Fruit fly (Drosophila melanogaster): ENCODE results near the gene cyc.
A peak's percentile ranks its signal among the peaks of the same experiment; 100 is the strongest.

cyc gene

DNA sequence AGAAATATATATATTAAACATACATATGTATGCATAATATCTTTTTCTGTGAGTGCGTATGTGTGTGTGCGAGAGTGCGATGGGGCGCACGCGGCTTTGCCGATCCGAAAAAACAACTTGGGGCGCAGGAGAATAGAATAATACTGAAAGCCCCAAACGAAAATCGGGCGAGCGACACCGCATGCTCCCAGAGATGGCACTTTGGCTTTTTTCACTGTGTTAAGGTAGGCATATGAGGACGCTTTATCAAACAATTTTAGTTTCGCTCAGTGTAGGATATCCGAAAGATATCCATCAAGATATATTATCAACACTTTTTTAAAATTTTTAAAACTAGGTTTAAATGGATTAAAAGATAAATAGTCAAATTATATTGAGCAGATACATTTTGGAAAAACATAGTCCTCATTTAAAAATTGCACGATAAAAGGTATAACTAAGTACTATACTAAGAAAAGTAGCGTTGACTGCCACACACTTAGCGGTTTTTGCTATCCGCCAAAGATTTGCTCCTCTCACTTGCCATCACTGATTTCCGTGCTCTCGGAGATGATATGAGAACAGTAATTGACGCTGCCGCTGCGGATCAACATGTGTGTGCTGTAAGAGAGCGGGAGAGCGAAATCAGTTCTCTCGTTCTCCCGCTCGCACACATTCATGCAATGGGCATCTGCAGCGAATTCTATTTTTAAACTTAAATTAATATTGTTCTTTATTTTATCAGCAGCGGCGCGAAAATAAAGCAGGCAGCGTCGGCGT lies 24.6 kb downstream of the cyc start (continued):
- TF ChIP-seq lbe (GFP tag; optimal IDR thresholded peaks at IDR 0.05) (peak; percentile 3), NK7.1 (GFP tag; optimal IDR thresholded peaks at IDR 0.05) (peak; percentile 13), CG9932 (GFP tag; IDR thresholded peaks at IDR 0.05) (peak; percentile 71), CG6813 (GFP tag; optimal IDR thresholded peaks at IDR 0.05) (no peak), wor (GFP tag; IDR thresholded peaks at IDR 0.05) (0 out of 2 replicates have a peak, but pooled peaks have one; percentile 24), ranshi (GFP tag; IDR thresholded peaks at IDR 0.05) (no peak), ham (GFP tag; IDR thresholded peaks at IDR 0.05) (no peak), tgo (GFP tag; IDR thresholded peaks at IDR 0.05) (peak; percentile 26; the same call in 1 of the 3 replicates), hth (optimal IDR thresholded peaks at IDR 0.05) (no peak), psq (GFP tag; optimal IDR thresholded peaks at IDR 0.05) (peak; percentile 2), ewg (GFP tag; optimal IDR thresholded peaks at IDR 0.05) (peak; percentile 55), Ada2b (GFP tag; IDR thresholded peaks at IDR 0.05) (no peak), wdn (GFP tag; IDR thresholded peaks at IDR 0.05) (0 out of 2 replicates have a peak, but pooled peaks have one; percentile 33), CG6791 (GFP tag; IDR thresholded peaks at IDR 0.05; ENCODE audit: partially characterized antibody) (peak; percentile 46; the same call in 1 of the 3 replicates), CG11456 (GFP tag; IDR thresholded peaks at IDR 0.05) (no peak), CG12942 (GFP tag; optimal IDR thresholded peaks at IDR 0.05) (peak; percentile 51), CG15073 (GFP tag; optimal IDR thresholded peaks at IDR 0.05) (no peak), ftz-f1 (GFP tag; optimal IDR thresholded peaks at IDR 0.05) (no peak), ttk (GFP tag; IDR thresholded peaks at IDR 0.05) (peak; percentile 47; the same call in 1 of the 2 replicates), E2f2 (GFP tag; IDR thresholded peaks at IDR 0.05) (peak; percentile 17), H2.0 (GFP tag; IDR thresholded peaks at IDR 0.05) (no peak), sug (tag; optimal IDR thresholded peaks at IDR 0.05) (peak; percentile 24), jumu (GFP tag; optimal IDR thresholded peaks at IDR 0.05) (peak; percentile 61), CG3065 (GFP tag; optimal IDR thresholded peaks at IDR 0.05) (no peak), stc (GFP tag; IDR thresholded peaks at IDR 0.05) (peak; percentile 25; the same call in 1 of the 2 replicates), Fer2 (tag; optimal IDR thresholded peaks at IDR 0.05) (peak; percentile 53), C15 (GFP tag; IDR thresholded peaks at IDR 0.05) (no peak), Oli (tag; optimal IDR thresholded peaks at IDR 0.05) (peak; percentile 74), Myb (GFP tag; optimal IDR thresholded peaks at IDR 0.05) (peak; percentile 22), pum (GFP tag; optimal IDR thresholded peaks at IDR 0.05) (peak; percentile 46), Sox102F (GFP tag; optimal IDR thresholded peaks at IDR 0.05) (peak; percentile 47), CG15269 (tag; optimal IDR thresholded peaks at IDR 0.05) (peak; percentile 37), CG43689 (GFP tag; IDR thresholded peaks at IDR 0.05) (no peak), Sox100B (GFP tag; optimal IDR thresholded peaks at IDR 0.05) (peak; percentile 76), Antp (GFP tag; optimal IDR thresholded peaks at IDR 0.05) (peak; percentile 51), croc (GFP tag; conservative IDR thresholded peaks at IDR 0.05) (peak; percentile 37; the same call in 2 of the 3 replicates), sd (tag; optimal IDR thresholded peaks at IDR 0.05) (peak; percentile 34), CG6175 (GFP tag; IDR thresholded peaks at IDR 0.05) (no peak), mld (GFP tag; IDR thresholded peaks at IDR 0.05; ENCODE audit: partially characterized antibody) (no peak), CG13894 (tag; optimal IDR thresholded peaks at IDR 0.05) (peak; percentile 20), run (tag; optimal IDR thresholded peaks at IDR 0.05) (no peak), danr (GFP tag; IDR thresholded peaks at IDR 0.05) (0 out of 2 replicates have a peak, but pooled peaks have one; percentile 11), Chrac-16 (GFP tag; optimal IDR thresholded peaks at IDR 0.05) (peak; percentile 72), CG12659 (GFP tag; optimal IDR thresholded peaks at IDR 0.05) (peak; percentile 72), CG12236 (GFP tag; optimal IDR thresholded peaks at IDR 0.05) (no peak), CG11247 (GFP tag; IDR thresholded peaks at IDR 0.05) (peak; percentile 24; the same call in 1 of the 2 replicates), bcd (GFP tag; optimal IDR thresholded peaks at IDR 0.05) (peak; percentile 79), CG2889 (GFP tag; IDR thresholded peaks at IDR 0.05) (no peak), salm (tag; optimal IDR thresholded peaks at IDR 0.05) (no peak), CG4820 (GFP tag; optimal IDR thresholded peaks at IDR 0.05) (peak; percentile 69), CG8478 (optimal IDR thresholded peaks at IDR 0.05) (no peak)
